Fruit fly (Drosophila melanogaster) whole organism, embryonic: ENCODE results near the gene brat.

Experiments
- Abd-B ChIP-seq: fragments of 200-800 bp; sonication (Bioruptor generic); optimal IDR thresholded peaks from 2 replicates; lab custom pipeline; 2018; ENCODE audit warnings: missing biosample characterization, mild to moderate bottlenecking, missing genetic modification characterization, moderate library complexity
- Ada2b ChIP-seq: fragments of 200-800 bp; sonication (Bioruptor generic); IDR thresholded peaks from 2 replicates; pipeline ENCODE4 v1.3.6; 2022; ENCODE audit warnings: missing biosample characterization, missing genetic modification characterization
- BEAF-32 ChIP-seq: fragments of 200-800 bp; sonication (Bioruptor generic); optimal IDR thresholded peaks from 3 replicates; lab custom pipeline; 2017; ENCODE audit warnings: missing biosample characterization, missing genetic modification characterization, mild to moderate bottlenecking, moderate library complexity, missing genetic modification reagents
- CG10543 ChIP-seq: fragments of 200-800 bp; sonication (Bioruptor generic); optimal IDR thresholded peaks from 3 replicates; lab custom pipeline; 2017; ENCODE audit warnings: missing biosample characterization, mild to moderate bottlenecking, missing genetic modification characterization, moderate library complexity
- CG10979 ChIP-seq: fragments of 200-800 bp; sonication (Bioruptor generic); optimal IDR thresholded peaks from 2 replicates; lab custom pipeline; 2018; ENCODE audit warnings: missing biosample characterization, mild to moderate bottlenecking, missing genetic modification characterization, moderate library complexity
- CG18599 ChIP-seq: fragments of 200-800 bp; sonication (Bioruptor generic); optimal IDR thresholded peaks from 3 replicates; lab custom pipeline; 2017; ENCODE audit warnings: missing biosample characterization, missing genetic modification characterization, mild to moderate bottlenecking, moderate library complexity, missing genetic modification reagents
- CG2199 ChIP-seq: fragments of 200-800 bp; sonication (Bioruptor generic); IDR thresholded peaks from 3 replicates; pipeline ENCODE4 v1.3.6; 2022; ENCODE audit warnings: missing biosample characterization, missing genetic modification characterization
- CG31365 ChIP-seq: fragments of 200-800 bp; sonication (Bioruptor generic); optimal IDR thresholded peaks from 2 replicates; lab custom pipeline; 2018; ENCODE audit warnings: missing biosample characterization, mild to moderate bottlenecking, missing genetic modification characterization
- CG32772 ChIP-seq: fragments of 200-800 bp; sonication (Bioruptor generic); IDR thresholded peaks from 2 replicates; pipeline ENCODE4 v1.3.6; 2022; ENCODE audit warnings: missing biosample characterization, missing genetic modification characterization
- CG34224 ChIP-seq: fragments of 200-800 bp; sonication (Bioruptor generic); IDR thresholded peaks from 3 replicates; pipeline ENCODE4 v1.3.6; 2022; ENCODE audit warnings: missing biosample characterization, missing genetic modification characterization; ENCODE audit not compliant: partially characterized antibody
- CG34422 ChIP-seq: fragments of 200-800 bp; sonication (Bioruptor generic); IDR thresholded peaks from 3 replicates; pipeline ENCODE4 v1.3.6; 2022; ENCODE audit warnings: missing biosample characterization, missing genetic modification characterization
- CG3847 ChIP-seq: fragments of 200-800 bp; sonication (Bioruptor generic); IDR thresholded peaks from 2 replicates; pipeline ENCODE4 v1.3.6; 2022; ENCODE audit warnings: missing biosample characterization, missing genetic modification characterization
- CG4617 ChIP-seq: fragments of 200-800 bp; sonication (Bioruptor generic); optimal IDR thresholded peaks from 3 replicates; lab custom pipeline; 2016; ENCODE audit warnings: missing biosample characterization, missing genetic modification characterization, borderline replicate concordance
- CG4854 ChIP-seq: fragments of 200-800 bp; sonication (Bioruptor generic); optimal IDR thresholded peaks from 2 replicates; lab custom pipeline; 2016; ENCODE audit warnings: missing biosample characterization, missing genetic modification characterization, inconsistent platforms
- CG6254 ChIP-seq: fragments of 200-800 bp; sonication (Bioruptor generic); optimal IDR thresholded peaks from 3 replicates; lab custom pipeline; 2017; ENCODE audit warnings: mild to moderate bottlenecking, missing biosample characterization, missing genetic modification reagents, missing genetic modification characterization
- CG7987 ChIP-seq: fragments of 200-800 bp; sonication (Bioruptor generic); optimal IDR thresholded peaks from 2 replicates; lab custom pipeline; 2018; ENCODE audit warnings: missing biosample characterization, mild to moderate bottlenecking, missing genetic modification characterization, moderate library complexity
- CG8281 ChIP-seq: fragments of 200-800 bp; sonication (Bioruptor generic); optimal IDR thresholded peaks from 2 replicates; lab custom pipeline; 2018; ENCODE audit warnings: missing biosample characterization, mild to moderate bottlenecking, missing genetic modification characterization, moderate library complexity
- CG8924 ChIP-seq: fragments of 200-800 bp; optimal IDR thresholded peaks from 3 replicates; lab custom pipeline; 2019; ENCODE audit warnings: missing biosample characterization, mild to moderate bottlenecking, missing genetic modification characterization, moderate library complexity
- CHES-1-like ChIP-seq: fragments of 200-800 bp; sonication (Bioruptor generic); optimal IDR thresholded peaks from 2 replicates; lab custom pipeline; 2016; ENCODE audit warnings: missing biosample characterization, missing genetic modification characterization
- HHEX ChIP-seq: fragments of 200-800 bp; sonication (Bioruptor generic); optimal IDR thresholded peaks from 3 replicates; lab custom pipeline; 2017; ENCODE audit warnings: missing biosample characterization, mild to moderate bottlenecking, missing genetic modification characterization, missing genetic modification reagents
- HLH3B ChIP-seq: fragments of 200-800 bp; sonication (Bioruptor generic); IDR thresholded peaks from 2 replicates; pipeline ENCODE4 v1.3.6; 2022; ENCODE audit warnings: missing biosample characterization, missing genetic modification characterization
- HLH4C ChIP-seq: fragments of 200-800 bp; sonication (Bioruptor generic); IDR thresholded peaks from 3 replicates; pipeline ENCODE4 v1.3.6; 2022; ENCODE audit warnings: missing biosample characterization, missing genetic modification characterization; ENCODE audit not compliant: partially characterized antibody
- Mes4 ChIP-seq: fragments of 200-800 bp; sonication (Bioruptor generic); optimal IDR thresholded peaks from 2 replicates; lab custom pipeline; 2016; ENCODE audit warnings: missing biosample characterization, missing genetic modification characterization
- Scr ChIP-seq: fragments of 200-800 bp; sonication (Bioruptor generic); IDR thresholded peaks from 2 replicates; pipeline ENCODE4 v1.3.6; 2022; ENCODE audit warnings: missing biosample characterization, missing genetic modification characterization; ENCODE audit not compliant: partially characterized antibody
- Six4 ChIP-seq: fragments of 200-800 bp; sonication (Bioruptor generic); optimal IDR thresholded peaks from 2 replicates; lab custom pipeline; 2016; ENCODE audit warnings: missing biosample characterization, missing genetic modification characterization
- ase ChIP-seq: fragments of 200-800 bp; sonication (Bioruptor generic); IDR thresholded peaks from 3 replicates; pipeline ENCODE4 v1.3.6; 2022; ENCODE audit warnings: missing biosample characterization, missing genetic modification characterization
- bowl ChIP-seq: fragments of 200-800 bp; sonication (Bioruptor generic); IDR thresholded peaks from 2 replicates; pipeline ENCODE4 v1.3.6; 2022; ENCODE audit warnings: missing biosample characterization, missing genetic modification characterization
- cas ChIP-seq: fragments of 200-800 bp; sonication (Bioruptor generic); IDR thresholded peaks from 2 replicates; pipeline ENCODE4 v1.3.6; 2022; ENCODE audit warnings: missing biosample characterization, missing genetic modification characterization
- caup ChIP-seq: fragments of 200-800 bp; sonication (Bioruptor generic); optimal IDR thresholded peaks from 3 replicates; lab custom pipeline; 2017; ENCODE audit warnings: missing biosample characterization, mild to moderate bottlenecking, missing genetic modification characterization, moderate library complexity; ENCODE audit not compliant: severe bottlenecking
- cwo ChIP-seq: fragments of 200-800 bp; sonication (Bioruptor generic); optimal IDR thresholded peaks from 3 replicates; lab custom pipeline; 2017; ENCODE audit warnings: missing biosample characterization, missing genetic modification characterization, mild to moderate bottlenecking, moderate library complexity, missing genetic modification reagents
- dpn ChIP-seq, 2 experiments: fragments of 200-800 bp; sonication (Bioruptor generic); optimal IDR thresholded peaks; 3 replicates each; lab custom pipeline; 2016; ENCODE audit warnings: missing biosample characterization in 2 of 2, missing genetic modification characterization in 2 of 2
- dysf ChIP-seq: fragments of 200-800 bp; sonication (Bioruptor generic); IDR thresholded peaks from 3 replicates; pipeline ENCODE4 v1.3.6; 2022; ENCODE audit warnings: missing biosample characterization, missing genetic modification characterization
- en ChIP-seq: fragments of 200-800 bp; sonication (Bioruptor generic); optimal IDR thresholded peaks from 2 replicates; lab custom pipeline; 2016; ENCODE audit warnings: missing biosample characterization, missing genetic modification characterization
- esg ChIP-seq: fragments of 200-800 bp; sonication (Bioruptor generic); conservative IDR thresholded peaks from 2 replicates; pipeline ENCODE4 v1.3.6; 2022; ENCODE audit warnings: missing biosample characterization, missing genetic modification characterization
- fd102C ChIP-seq: fragments of 200-800 bp; sonication (Bioruptor generic); optimal IDR thresholded peaks from 2 replicates; lab custom pipeline; 2018; ENCODE audit warnings: missing biosample characterization, mild to moderate bottlenecking, missing genetic modification characterization, moderate library complexity
- gce ChIP-seq: fragments of 200-800 bp; sonication (Bioruptor generic); IDR thresholded peaks from 3 replicates; pipeline ENCODE4 v1.3.6; 2022; ENCODE audit warnings: missing biosample characterization, missing genetic modification characterization
- gcm ChIP-seq: fragments of 200-800 bp; sonication (Bioruptor generic); optimal IDR thresholded peaks from 2 replicates; lab custom pipeline; 2019; ENCODE audit warnings: missing biosample characterization, mild to moderate bottlenecking, missing genetic modification characterization, moderate library complexity
- gem ChIP-seq: fragments of 200-800 bp; sonication (Bioruptor generic); optimal IDR thresholded peaks from 2 replicates; lab custom pipeline; 2019; ENCODE audit warnings: missing biosample characterization, mild to moderate bottlenecking, missing genetic modification characterization, moderate library complexity
- grn ChIP-seq: fragments of 200-800 bp; sonication (Bioruptor generic); optimal IDR thresholded peaks from 3 replicates; lab custom pipeline; 2017; ENCODE audit warnings: missing biosample characterization, missing genetic modification characterization
- kay ChIP-seq: fragments of 200-800 bp; sonication (Bioruptor generic); optimal IDR thresholded peaks from 2 replicates; lab custom pipeline; 2016; ENCODE audit warnings: missing biosample characterization, missing genetic modification characterization
- nerfin-2 ChIP-seq: fragments of 200-800 bp; sonication (Bioruptor generic); IDR thresholded peaks from 2 replicates; pipeline ENCODE4 v1.3.6; 2022; ENCODE audit warnings: missing biosample characterization, missing genetic modification characterization; ENCODE audit not compliant: partially characterized antibody
- ro ChIP-seq: fragments of 200-800 bp; sonication (Bioruptor generic); IDR thresholded peaks from 2 replicates; pipeline ENCODE4 v1.3.6; 2022; ENCODE audit warnings: missing biosample characterization, missing genetic modification characterization
- sens ChIP-seq: fragments of 200-800 bp; sonication (Bioruptor generic); peaks from one replicate; lab custom pipeline; 2016; ENCODE audit warnings: missing biosample characterization, missing genetic modification characterization
- sima ChIP-seq: fragments of 200-800 bp; sonication (Bioruptor generic); optimal IDR thresholded peaks from 2 replicates; lab custom pipeline; 2016; ENCODE audit warnings: missing biosample characterization, missing genetic modification characterization
- slbo ChIP-seq: fragments of 200-800 bp; sonication (Bioruptor generic); IDR thresholded peaks from 2 replicates; pipeline ENCODE4 v1.3.6; 2022; ENCODE audit warnings: missing biosample characterization, missing genetic modification characterization
- ssp ChIP-seq: fragments of 200-800 bp; sonication (Bioruptor generic); IDR thresholded peaks from 2 replicates; pipeline ENCODE4 v1.3.6; 2022; ENCODE audit warnings: missing biosample characterization, missing genetic modification characterization
- stc ChIP-seq: fragments of 200-800 bp; sonication (Bioruptor generic); IDR thresholded peaks from 2 replicates; pipeline ENCODE4 v1.3.6; 2022; ENCODE audit warnings: missing biosample characterization, missing genetic modification characterization
- stwl ChIP-seq: fragments of 200-800 bp; sonication (Bioruptor generic); optimal IDR thresholded peaks from 3 replicates; lab custom pipeline; 2018; ENCODE audit warnings: missing biosample characterization, mild to moderate bottlenecking, missing genetic modification characterization, moderate library complexity
- trh ChIP-seq: fragments of 200-800 bp; sonication (Bioruptor generic); optimal IDR thresholded peaks from 2 replicates; lab custom pipeline; 2016; ENCODE audit warnings: missing biosample characterization, missing genetic modification characterization
- vfl ChIP-seq: fragments of 200-800 bp; sonication (Bioruptor generic); optimal IDR thresholded peaks from 2 replicates; lab custom pipeline; 2016; ENCODE audit warnings: missing biosample characterization, missing genetic modification characterization
- wek ChIP-seq: fragments of 200-800 bp; sonication (Bioruptor generic); optimal IDR thresholded peaks from 3 replicates; lab custom pipeline; 2018; ENCODE audit warnings: missing biosample characterization, mild to moderate bottlenecking, missing genetic modification characterization, moderate library complexity

The brat gene

DNA sequence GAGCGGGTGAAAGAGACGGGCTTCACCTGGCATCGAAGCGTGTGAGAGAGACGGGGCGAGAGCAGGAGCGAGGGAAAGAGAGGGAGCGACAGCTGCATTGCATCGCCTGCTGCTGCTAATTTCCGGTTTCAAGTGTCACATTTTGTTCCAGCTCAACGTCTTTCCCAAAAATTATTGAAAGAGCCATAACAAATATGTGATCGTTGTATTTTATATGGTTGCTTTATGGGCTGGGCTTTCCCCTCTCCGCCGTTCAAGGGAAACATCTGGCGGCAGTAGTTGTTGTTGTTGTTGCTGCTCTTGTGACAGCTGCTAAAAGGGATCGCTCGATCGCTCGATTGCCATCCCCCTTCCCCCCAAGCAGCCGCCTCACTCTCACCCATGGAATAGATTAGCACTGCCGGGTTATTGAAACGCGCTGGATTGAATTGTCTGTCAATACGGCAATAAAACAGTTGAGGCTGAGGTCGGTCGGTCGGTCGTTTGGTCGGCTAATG, 21.3 kb downstream of the brat start (continued):
- TF ChIP-seq CG18599 (peak; percentile 17), bowl (no peak), gce (GFP tag; lab: Robert Waterston, UW) (no peak), Abd-B (peak; percentile 57), sima (GFP tag; lab: Kevin White, UChicago) (no peak), ro (GFP tag; lab: Robert Waterston, UW) (no peak), CG4854 (GFP tag; lab: Kevin White, UChicago) (no peak), sens (GFP tag; lab: Kevin White, UChicago) (peak; percentile 73), dpn (GFP tag; optimal IDR thresholded peaks at IDR 0.05; lab: Kevin White, UChicago) (no peak), CG4617 (GFP tag; lab: Kevin White, UChicago) (no peak), esg (GFP tag; lab: Robert Waterston, UW) (no peak), stwl (no peak), Ada2b (GFP tag; lab: Robert Waterston, UW) (no peak), Six4 (GFP tag; lab: Kevin White, UChicago) (peak; percentile 14), gem (tag; lab: Kevin White, UChicago) (no peak), vfl (GFP tag; lab: Kevin White, UChicago) (no peak), stc (GFP tag; lab: Robert Waterston, UW) (no peak), HLH4C (GFP tag; lab: Robert Waterston, UW) (no peak), kay (GFP tag; lab: Kevin White, UChicago) (no peak), CHES-1-like (GFP tag; lab: Kevin White, UChicago) (no peak), CG6254 (GFP tag; lab: Kevin White, UChicago) (peak; percentile 27), trh (no peak), CG10979 (tag; lab: Kevin White, UChicago) (no peak), wek (GFP tag; lab: Kevin White, UChicago) (no peak), CG2199 (no peak; the same call in 2 of the 3 replicates), cas (no peak), dysf (GFP tag; lab: Robert Waterston, UW) (no peak), CG31365 (tag; lab: Kevin White, UChicago) (no peak), BEAF-32 (GFP tag; lab: Kevin White, UChicago) (no peak), slbo (GFP tag; lab: Robert Waterston, UW) (no peak), nerfin-2 (GFP tag; lab: Robert Waterston, UW) (no peak), Scr (GFP tag; lab: Robert Waterston, UW) (no peak), CG3847 (no peak), grn (GFP tag; lab: Kevin White, UChicago) (peak; percentile 42), HLH3B (GFP tag; lab: Robert Waterston, UW) (no peak), CG8281 (tag; lab: Kevin White, UChicago) (peak; percentile 99), CG10543 (GFP tag; lab: Kevin White, UChicago) (peak; percentile 38), CG34422 (no peak), en (GFP tag; lab: Kevin White, UChicago) (no peak), CG34224 (no peak), ssp (GFP tag; lab: Robert Waterston, UW) (no peak), cwo (no peak), HHEX (GFP tag; lab: Kevin White, UChicago) (no peak), caup (GFP tag; lab: Kevin White, UChicago) (peak; percentile 33), gcm (GFP tag; lab: Kevin White, UChicago) (peak; percentile 2), fd102C (GFP tag; lab: Kevin White, UChicago) (no peak), Mes4 (GFP tag; lab: Kevin White, UChicago) (no peak), ase (GFP tag; lab: Robert Waterston, UW) (0 out of 3 replicates have a peak, but pooled peaks have one; percentile 22), CG7987 (no peak), CG8924 (tag; lab: Kevin White, UChicago) (peak; percentile 24), CG32772 (GFP tag; lab: Robert Waterston, UW) (no peak)
